Worm (Caenorhabditis elegans): Measurements from ENCODE around the gene alh-7.

Gene alh-7

DNA sequence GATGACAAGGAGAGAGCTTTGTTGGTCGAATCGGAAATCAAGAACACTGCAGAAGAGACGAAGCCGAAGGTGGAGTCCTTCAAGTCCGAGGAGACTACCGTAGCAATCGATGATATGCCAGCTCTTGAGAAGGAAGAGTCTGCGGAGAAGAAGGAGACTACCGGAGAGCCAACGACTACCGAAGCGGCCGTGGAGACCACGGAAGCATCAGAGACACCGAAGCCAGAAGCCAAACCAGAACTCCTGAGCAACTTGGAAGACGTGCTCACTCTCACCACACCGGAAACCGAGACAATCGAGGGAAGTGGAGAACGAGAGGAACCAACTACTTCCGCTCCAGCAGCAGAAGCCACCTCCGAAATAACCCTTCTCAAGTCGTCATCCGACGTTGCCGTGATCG is 7.5 kb downstream of the alh-7 start:
- TF ChIP-seq skn-1 (tag; optimal IDR thresholded peaks at IDR 0.05) (no peak), ama-1 (optimal IDR thresholded peaks at IDR 0.05) (no peak), lin-39 (tag; optimal IDR thresholded peaks at IDR 0.05) (no peak), ceh-82 (tag; optimal IDR thresholded peaks at IDR 0.05) (no peak), lin-15B (tag; optimal IDR thresholded peaks at IDR 0.05) (no peak), nhr-12 (tag; optimal IDR thresholded peaks at IDR 0.05) (no peak), lsy-12 (tag; optimal IDR thresholded peaks at IDR 0.05) (no peak), fkh-2 (tag; optimal IDR thresholded peaks at IDR 0.05) (no peak)

DNA sequence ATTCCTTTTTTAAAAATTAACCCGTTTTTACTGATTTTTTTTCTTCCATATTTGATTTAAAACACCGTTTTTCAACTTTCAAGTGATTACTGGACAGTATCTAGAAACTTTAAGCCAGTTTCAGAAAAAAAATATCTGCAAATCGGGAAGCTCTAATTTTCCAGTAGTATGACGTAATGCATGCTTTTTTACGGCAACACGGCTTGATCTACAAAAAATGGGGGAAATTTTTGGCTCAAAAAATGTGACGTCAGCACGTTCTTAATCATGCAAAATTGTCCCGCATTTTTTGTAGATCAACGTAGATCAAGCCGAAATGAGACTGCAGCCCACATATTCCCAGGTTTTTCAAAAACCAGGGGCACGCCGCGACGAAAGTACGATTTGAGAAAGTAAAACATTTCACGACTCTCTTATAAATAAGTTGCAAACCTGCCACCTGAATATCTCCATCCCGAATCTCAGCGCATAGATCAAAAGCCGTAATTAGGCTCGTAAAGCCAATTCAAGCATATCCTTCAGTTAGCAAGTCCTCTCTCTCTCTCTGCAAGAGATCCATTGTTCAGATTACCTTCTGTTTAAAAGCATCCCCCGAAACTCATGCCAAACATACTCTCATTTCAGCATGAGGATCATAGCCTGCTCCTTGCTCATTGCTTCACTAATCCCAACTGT is 9.7 kb downstream of the alh-7 start, which contains the start of gene E01G4.6:
Gene E01G4.6, plus strand, starts transcription at position 625 of the 675 bp plus-strand sequence.
- TF ChIP-seq daf-12 (tag; optimal IDR thresholded peaks at IDR 0.05) (no peak), ceh-82 (tag; optimal IDR thresholded peaks at IDR 0.05) (no peak), nhr-237 (tag; optimal IDR thresholded peaks at IDR 0.05) (no peak), ceh-16 (tag; optimal IDR thresholded peaks at IDR 0.05) (no peak), jun-1 (tag; optimal IDR thresholded peaks at IDR 0.05) (no peak), nhr-77 (tag; optimal IDR thresholded peaks at IDR 0.05) (no peak)

DNA sequence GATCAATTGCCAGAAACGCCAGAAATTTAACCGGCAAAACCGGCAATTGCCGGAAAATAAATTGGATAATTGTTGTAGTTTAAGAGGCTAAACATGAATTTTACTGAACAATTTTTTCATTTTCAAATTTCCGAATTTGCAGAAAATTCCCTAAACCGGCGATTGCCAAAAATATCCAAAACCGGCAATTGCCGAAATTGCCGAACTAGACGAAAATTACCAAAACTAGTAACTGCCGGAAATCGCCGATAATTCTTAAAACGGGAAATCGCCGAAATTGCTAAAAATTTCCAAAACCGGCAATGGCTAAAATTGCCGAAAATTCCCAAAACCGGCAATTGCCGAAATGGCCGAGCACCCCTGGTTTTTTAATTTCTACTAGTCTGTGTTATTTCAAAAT is 12.2 kb downstream of the alh-7 start:
- TF ChIP-seq unc-39 (tag; optimal IDR thresholded peaks at IDR 0.05) (no peak), nhr-11 (tag; optimal IDR thresholded peaks at IDR 0.05) (no peak), lin-15B (tag; optimal IDR thresholded peaks at IDR 0.05) (no peak), elt-2 (tag; optimal IDR thresholded peaks at IDR 0.05) (no peak), nhr-12 (tag; optimal IDR thresholded peaks at IDR 0.05) (no peak), nhr-25 (tag; optimal IDR thresholded peaks at IDR 0.05) (no peak), sea-2 (GFP tag; optimal IDR thresholded peaks at IDR 0.05) (no peak)

DNA sequence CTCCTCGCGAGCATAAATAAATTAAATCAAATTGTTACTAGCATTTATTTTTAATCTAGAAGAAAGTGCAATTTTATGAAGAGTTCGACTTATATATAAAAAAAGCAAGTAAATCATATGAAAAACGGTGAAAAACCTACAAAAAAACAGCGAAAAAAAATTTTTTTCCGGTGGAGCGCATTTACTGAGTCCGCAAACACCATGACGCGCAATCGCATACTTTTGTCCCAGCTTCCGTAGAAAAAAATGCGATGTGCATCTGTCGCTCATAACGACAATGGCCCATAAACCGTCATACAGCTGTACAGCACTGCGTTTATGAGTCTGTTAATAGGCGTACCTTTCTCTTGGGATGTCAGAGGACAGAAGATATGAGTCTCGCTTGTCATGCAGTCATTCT is 14.4 kb downstream of the alh-7 start:
- TF ChIP-seq hmg-11 (tag; optimal IDR thresholded peaks at IDR 0.05): peak; percentile 65
- TF ChIP-seq ceh-16 (tag; optimal IDR thresholded peaks at IDR 0.05): no peak
- peak; percentile 23 for TF ChIP-seq elt-2 (tag; optimal IDR thresholded peaks at IDR 0.05)
- TF ChIP-seq fkh-2 (tag; optimal IDR thresholded peaks at IDR 0.05): no peak
- TF ChIP-seq lin-15B (tag; optimal IDR thresholded peaks at IDR 0.05): peak; percentile 82
- TF ChIP-seq snpc-4 (tag; optimal IDR thresholded peaks at IDR 0.05): peak; percentile 67
- peak; percentile 59 for TF ChIP-seq nfya-1 (tag; optimal IDR thresholded peaks at IDR 0.05; ENCODE audit: insufficient read depth)
- peak; percentile 12 for TF ChIP-seq lin-39 (tag; optimal IDR thresholded peaks at IDR 0.05)
- TF ChIP-seq egl-5 (tag; optimal IDR thresholded peaks at IDR 0.05): no peak
- TF ChIP-seq nhr-23 (tag; optimal IDR thresholded peaks at IDR 0.05): peak; percentile 36

DNA sequence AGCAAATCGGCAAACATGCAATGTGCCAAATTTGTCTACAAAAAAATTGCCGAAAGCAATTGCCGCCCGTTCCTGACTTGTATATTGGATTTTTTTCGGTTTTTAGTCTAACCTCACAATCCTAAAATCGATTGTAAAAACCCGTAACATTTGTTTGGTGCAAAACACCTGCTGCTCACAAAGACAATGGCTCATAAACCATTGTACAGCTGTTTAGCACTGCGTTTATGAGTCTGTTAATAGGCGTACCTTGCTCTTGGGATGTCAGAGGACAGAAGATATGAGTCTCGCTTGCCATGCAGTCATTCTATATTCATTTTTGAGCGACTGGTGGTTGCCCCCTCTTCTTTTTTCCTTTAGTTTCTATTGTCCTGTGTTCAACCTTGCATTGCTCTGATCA is 19.5 kb downstream of the alh-7 start, which contains the start of gene E01G4.5:
Gene E01G4.5, plus strand, starts transcription at position 301 of the 400 bp plus-strand sequence.
- no peak for TF ChIP-seq snpc-4 (tag; optimal IDR thresholded peaks at IDR 0.05)
- no peak for TF ChIP-seq lsy-12 (tag; optimal IDR thresholded peaks at IDR 0.05)
- no peak for TF ChIP-seq nhr-23 (tag; optimal IDR thresholded peaks at IDR 0.05)
- TF ChIP-seq fkh-10 (GFP tag; optimal IDR thresholded peaks at IDR 0.05): no peak
- TF ChIP-seq elt-2 (tag; optimal IDR thresholded peaks at IDR 0.05): no peak
- TF ChIP-seq lin-39 (tag; optimal IDR thresholded peaks at IDR 0.05): no peak
- TF ChIP-seq nhr-237 (tag; optimal IDR thresholded peaks at IDR 0.05): no peak
- TF ChIP-seq egl-27 (tag; optimal IDR thresholded peaks at IDR 0.05): no peak
- no peak for TF ChIP-seq tbx-2 (tag; optimal IDR thresholded peaks at IDR 0.05)
- TF ChIP-seq pqm-1 (tag; optimal IDR thresholded peaks at IDR 0.05): no peak
- no peak for TF ChIP-seq nhr-28 (tag; optimal IDR thresholded peaks at IDR 0.05)
- no peak for TF ChIP-seq lin-15B (tag; optimal IDR thresholded peaks at IDR 0.05)
- no peak for TF ChIP-seq nhr-25 (tag; optimal IDR thresholded peaks at IDR 0.05)
- TF ChIP-seq nhr-11 (tag; optimal IDR thresholded peaks at IDR 0.05): no peak
- no peak for TF ChIP-seq nhr-12 (tag; optimal IDR thresholded peaks at IDR 0.05)
- TF ChIP-seq skn-1 (tag; optimal IDR thresholded peaks at IDR 0.05): no peak

DNA sequence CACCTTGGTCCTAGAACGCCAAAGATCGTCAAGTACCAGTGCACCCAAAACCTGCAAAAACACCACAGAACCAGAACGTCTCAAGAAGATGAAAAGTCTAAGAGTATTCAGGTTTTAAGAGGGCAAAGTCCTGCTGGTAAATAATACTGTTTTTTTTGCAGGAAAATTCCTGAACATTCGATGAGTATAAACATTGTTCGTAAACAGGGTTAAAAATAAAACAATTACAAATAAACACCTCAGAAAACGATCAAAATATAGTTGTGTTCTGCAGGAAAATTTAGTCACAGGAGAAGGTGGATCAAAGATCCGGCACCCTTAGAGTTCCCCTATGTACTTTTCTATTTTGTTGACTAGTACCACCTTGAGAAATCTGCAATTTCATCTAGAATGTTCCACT is 20.9 kb downstream of the alh-7 start:
- TF ChIP-seq zag-1 (tag; optimal IDR thresholded peaks at IDR 0.05) (no peak), ztf-4 (tag; optimal IDR thresholded peaks at IDR 0.05) (no peak), nhr-28 (tag; optimal IDR thresholded peaks at IDR 0.05) (no peak), tbx-2 (tag; optimal IDR thresholded peaks at IDR 0.05) (no peak), egl-5 (tag; optimal IDR thresholded peaks at IDR 0.05) (no peak), lin-15B (tag; optimal IDR thresholded peaks at IDR 0.05) (no peak), nhr-25 (tag; optimal IDR thresholded peaks at IDR 0.05) (no peak), fkh-10 (GFP tag; optimal IDR thresholded peaks at IDR 0.05) (no peak), sea-2 (GFP tag; optimal IDR thresholded peaks at IDR 0.05) (no peak), nhr-11 (tag; optimal IDR thresholded peaks at IDR 0.05) (no peak), eor-1 (tag; optimal IDR thresholded peaks at IDR 0.05) (no peak), nhr-43 (tag; optimal IDR thresholded peaks at IDR 0.05; ENCODE audit: poor library complexity, severe bottlenecking) (no peak), nhr-12 (tag; optimal IDR thresholded peaks at IDR 0.05) (no peak), aly-2 (tag; optimal IDR thresholded peaks at IDR 0.05) (no peak), ceh-16 (tag; optimal IDR thresholded peaks at IDR 0.05) (no peak), egl-27 (tag; optimal IDR thresholded peaks at IDR 0.05) (no peak), elt-1 (tag; optimal IDR thresholded peaks at IDR 0.05) (no peak), R02D3.7 (tag; optimal IDR thresholded peaks at IDR 0.05) (no peak), nhr-23 (tag; optimal IDR thresholded peaks at IDR 0.05) (no peak)

All from whole organism, L3 larva.